Fruit fly (Drosophila melanogaster) whole organism, embryonic: Measurements from ENCODE around the gene Agpat4.
A peak's percentile ranks its signal among the peaks of the same experiment; 100 is the strongest.

ENCODE experiments used
- Asciz ChIP-seq: fragments of 200-800 bp; sonication (Bioruptor generic); optimal IDR thresholded peaks from 2 replicates; lab custom pipeline; 2017; ENCODE audit warnings: missing biosample characterization, mild to moderate bottlenecking, missing genetic modification characterization, missing genetic modification reagents
- Bdp1 ChIP-seq: fragments of 200-800 bp; sonication (Bioruptor generic); optimal IDR thresholded peaks from 3 replicates; lab custom pipeline; 2016; ENCODE audit warnings: missing biosample characterization, missing genetic modification characterization
- C15 ChIP-seq: fragments of 200-800 bp; sonication (Bioruptor generic); IDR thresholded peaks from 3 replicates; pipeline ENCODE4 v1.3.6; 2022; ENCODE audit warnings: missing biosample characterization, missing genetic modification characterization
- CG1024 ChIP-seq: fragments of 200-800 bp; sonication (Bioruptor generic); IDR thresholded peaks from 2 replicates; pipeline ENCODE4 v1.3.6; 2022; ENCODE audit warnings: missing biosample characterization, missing genetic modification characterization
- CG10274 ChIP-seq: fragments of 200-800 bp; sonication (Bioruptor generic); optimal IDR thresholded peaks from 3 replicates; lab custom pipeline; 2017; ENCODE audit warnings: missing biosample characterization, mild to moderate bottlenecking, missing genetic modification characterization
- CG11723 ChIP-seq: fragments of 200-800 bp; sonication (Bioruptor generic); optimal IDR thresholded peaks from 2 replicates; lab custom pipeline; 2017; ENCODE audit warnings: missing biosample characterization, mild to moderate bottlenecking, missing genetic modification characterization
- CG13775 ChIP-seq: fragments of 200-800 bp; sonication (Bioruptor generic); optimal IDR thresholded peaks from 3 replicates; lab custom pipeline; 2017; ENCODE audit warnings: missing biosample characterization, mild to moderate bottlenecking, missing genetic modification characterization
- CG14965 ChIP-seq: fragments of 200-800 bp; sonication (Bioruptor generic); optimal IDR thresholded peaks from 2 replicates; lab custom pipeline; 2016; ENCODE audit warnings: missing biosample characterization, missing genetic modification characterization, borderline replicate concordance
- CG16863 ChIP-seq: fragments of 200-800 bp; sonication (Bioruptor generic); optimal IDR thresholded peaks from 3 replicates; lab custom pipeline; 2016; ENCODE audit warnings: missing biosample characterization, missing genetic modification characterization
- CG17359 ChIP-seq: fragments of 200-800 bp; sonication (Bioruptor generic); optimal IDR thresholded peaks from 3 replicates; lab custom pipeline; 2018; ENCODE audit warnings: missing biosample characterization, mild to moderate bottlenecking, missing genetic modification characterization, moderate library complexity
- CG18476 ChIP-seq: fragments of 200-800 bp; sonication (Bioruptor generic); optimal IDR thresholded peaks from 2 replicates; lab custom pipeline; 2016; ENCODE audit warnings: missing biosample characterization, mild to moderate bottlenecking, missing genetic modification characterization
- CG18619 ChIP-seq: fragments of 200-800 bp; sonication (Bioruptor generic); optimal IDR thresholded peaks from 3 replicates; lab custom pipeline; 2017; ENCODE audit warnings: missing biosample characterization, mild to moderate bottlenecking, missing genetic modification characterization
- CG18764 ChIP-seq: fragments of 200-800 bp; sonication (Bioruptor generic); optimal IDR thresholded peaks from 3 replicates; lab custom pipeline; 2016; ENCODE audit warnings: missing biosample characterization, missing genetic modification characterization
- CG30431 ChIP-seq: fragments of 200-800 bp; sonication (Bioruptor generic); optimal IDR thresholded peaks from 2 replicates; lab custom pipeline; 2017; ENCODE audit warnings: missing biosample characterization, missing genetic modification characterization
- CG31441 ChIP-seq: fragments of 200-800 bp; sonication (Bioruptor generic); IDR thresholded peaks from 2 replicates; pipeline ENCODE4 v1.3.6; 2022; ENCODE audit warnings: missing biosample characterization, missing genetic modification characterization
- CG3407 ChIP-seq: fragments of 200-800 bp; sonication (Bioruptor generic); optimal IDR thresholded peaks from 2 replicates; lab custom pipeline; 2018; ENCODE audit warnings: missing biosample characterization, mild to moderate bottlenecking, missing genetic modification characterization
- CG4360 ChIP-seq: fragments of 200-800 bp; sonication (Bioruptor generic); IDR thresholded peaks from 2 replicates; pipeline ENCODE4 v1.3.6; 2022; ENCODE audit warnings: missing biosample characterization, missing genetic modification characterization
- CG5953 ChIP-seq: fragments of 200-800 bp; sonication (Bioruptor generic); IDR thresholded peaks from 2 replicates; pipeline ENCODE4 v1.3.6; 2022; ENCODE audit warnings: missing biosample characterization, missing genetic modification characterization
- CHES-1-like ChIP-seq: fragments of 200-800 bp; sonication (Bioruptor generic); optimal IDR thresholded peaks from 2 replicates; lab custom pipeline; 2016; ENCODE audit warnings: missing biosample characterization, missing genetic modification characterization
- D19A ChIP-seq: fragments of 200-800 bp; optimal IDR thresholded peaks from 3 replicates; lab custom pipeline; 2019; ENCODE audit warnings: missing biosample characterization, mild to moderate bottlenecking, missing genetic modification characterization, moderate library complexity
- Dad ChIP-seq: fragments of 200-800 bp; sonication (Bioruptor generic); optimal IDR thresholded peaks from 3 replicates; lab custom pipeline; 2016; ENCODE audit warnings: missing biosample characterization, missing genetic modification characterization
- Dref ChIP-seq: fragments of 200-800 bp; sonication (Bioruptor generic); IDR thresholded peaks from 2 replicates; pipeline ENCODE4 v1.3.6; 2022; ENCODE audit warnings: missing biosample characterization, missing genetic modification characterization
- E2f2 ChIP-seq: fragments of 200-800 bp; sonication (Bioruptor generic); IDR thresholded peaks from 2 replicates; pipeline ENCODE4 v1.3.6; 2022; ENCODE audit warnings: missing biosample characterization, missing genetic modification characterization
- Jarid2 ChIP-seq: fragments of 200-800 bp; sonication (Bioruptor generic); optimal IDR thresholded peaks from 3 replicates; lab custom pipeline; 2017; ENCODE audit warnings: mild to moderate bottlenecking, missing biosample characterization, missing genetic modification reagents, missing genetic modification characterization
- Kr ChIP-seq: fragments of 200-800 bp; sonication (Bioruptor generic); optimal IDR thresholded peaks from 2 replicates; lab custom pipeline; 2017; ENCODE audit warnings: missing biosample characterization, mild to moderate bottlenecking, missing genetic modification characterization
- MTF-1 ChIP-seq: fragments of 200-800 bp; sonication (Bioruptor generic); optimal IDR thresholded peaks from 2 replicates; lab custom pipeline; 2018; ENCODE audit warnings: missing biosample characterization, mild to moderate bottlenecking, missing genetic modification characterization, borderline replicate concordance
- Med ChIP-seq: fragments of 200-800 bp; sonication (Bioruptor generic); peaks from one replicate; lab custom pipeline; 2016; ENCODE audit warnings: missing biosample characterization, missing genetic modification characterization, mild to moderate bottlenecking, inconsistent platforms, moderate library complexity
- Sox102F ChIP-seq: fragments of 200-800 bp; sonication (Bioruptor generic); optimal IDR thresholded peaks from 2 replicates; lab custom pipeline; 2018; ENCODE audit warnings: missing biosample characterization, mild to moderate bottlenecking, missing genetic modification characterization, moderate library complexity
- ara ChIP-seq: fragments of 200-800 bp; sonication (Bioruptor generic); IDR thresholded peaks from 2 replicates; pipeline ENCODE4 v1.3.6; 2022; ENCODE audit warnings: missing biosample characterization, missing genetic modification characterization
- btn ChIP-seq: fragments of 200-800 bp; sonication (Bioruptor generic); optimal IDR thresholded peaks from 2 replicates; lab custom pipeline; 2016; ENCODE audit warnings: missing biosample characterization, missing genetic modification characterization
- caup ChIP-seq: fragments of 200-800 bp; sonication (Bioruptor generic); optimal IDR thresholded peaks from 3 replicates; lab custom pipeline; 2017; ENCODE audit warnings: missing biosample characterization, mild to moderate bottlenecking, missing genetic modification characterization, moderate library complexity; ENCODE audit not compliant: severe bottlenecking
- fd102C ChIP-seq: fragments of 200-800 bp; sonication (Bioruptor generic); optimal IDR thresholded peaks from 2 replicates; lab custom pipeline; 2018; ENCODE audit warnings: missing biosample characterization, mild to moderate bottlenecking, missing genetic modification characterization, moderate library complexity
- h ChIP-seq: fragments of >200 bp; optimal IDR thresholded peaks from 2 replicates; lab custom pipeline; 2017
- hb ChIP-seq: fragments of 200-800 bp; sonication (Bioruptor generic); IDR thresholded peaks from 3 replicates; pipeline ENCODE4 v1.3.6; 2022; ENCODE audit warnings: missing biosample characterization, missing genetic modification characterization; ENCODE audit not compliant: partially characterized antibody
- her ChIP-seq: fragments of 200-800 bp; sonication (Bioruptor generic); optimal IDR thresholded peaks from 2 replicates; lab custom pipeline; 2016; ENCODE audit warnings: missing biosample characterization, missing genetic modification characterization
- jing ChIP-seq: fragments of 200-800 bp; sonication (Bioruptor generic); optimal IDR thresholded peaks from 2 replicates; lab custom pipeline; 2018; ENCODE audit warnings: missing biosample characterization, mild to moderate bottlenecking, missing genetic modification characterization
- lola ChIP-seq, 3 experiments: fragments of >200 bp in 2 of 3; fragments of 200-800 bp in 1 of 3; sonication (Bioruptor generic) in 1 of 3; optimal IDR thresholded peaks; 2 replicates each; lab custom pipeline; 2017 to 2019; ENCODE audit warnings: missing biosample characterization in 3 of 3, missing genetic modification characterization in 3 of 3, mild to moderate bottlenecking in 1 of 3, moderate library complexity in 1 of 3
- pfk ChIP-seq: fragments of 200-800 bp; sonication (Bioruptor generic); optimal IDR thresholded peaks from 2 replicates; lab custom pipeline; 2018; ENCODE audit warnings: missing biosample characterization, mild to moderate bottlenecking, missing genetic modification characterization, moderate library complexity
- phol ChIP-seq: fragments of 200-800 bp; sonication (Bioruptor generic); optimal IDR thresholded peaks from 3 replicates; lab custom pipeline; 2018; ENCODE audit warnings: missing biosample characterization, mild to moderate bottlenecking, missing genetic modification characterization, moderate library complexity
- psq ChIP-seq: fragments of 200-800 bp; sonication (Bioruptor generic); optimal IDR thresholded peaks from 2 replicates; lab custom pipeline; 2017; ENCODE audit warnings: missing biosample characterization, missing genetic modification characterization
- ranshi ChIP-seq: fragments of 200-800 bp; sonication (Bioruptor generic); IDR thresholded peaks from 2 replicates; pipeline ENCODE4 v1.3.6; 2022; ENCODE audit warnings: missing biosample characterization, missing genetic modification characterization
- rib ChIP-seq: fragments of 200-800 bp; sonication (Bioruptor generic); IDR thresholded peaks from 2 replicates; pipeline ENCODE4 v1.3.6; 2022; ENCODE audit warnings: missing biosample characterization, missing genetic modification characterization
- sc ChIP-seq, 3 experiments: fragments of >200 bp in 2 of 3; fragments of 200-800 bp in 1 of 3; sonication (Bioruptor generic) in 1 of 3; optimal IDR thresholded peaks; 2 replicates in 2 of 3; 3 replicates in 1 of 3; lab custom pipeline; 2017; ENCODE audit warnings: mild to moderate bottlenecking in 1 of 3, missing biosample characterization in 1 of 3, missing genetic modification characterization in 1 of 3, missing genetic modification reagents in 1 of 3
- scrt ChIP-seq: fragments of 200-800 bp; sonication (Bioruptor generic); optimal IDR thresholded peaks from 2 replicates; lab custom pipeline; 2018; ENCODE audit warnings: missing biosample characterization, mild to moderate bottlenecking, missing genetic modification characterization, moderate library complexity
- shn ChIP-seq: fragments of 200-800 bp; sonication (Bioruptor generic); optimal IDR thresholded peaks from 3 replicates; lab custom pipeline; 2016; ENCODE audit warnings: missing biosample characterization, missing genetic modification characterization
- wek ChIP-seq: fragments of 200-800 bp; sonication (Bioruptor generic); optimal IDR thresholded peaks from 3 replicates; lab custom pipeline; 2018; ENCODE audit warnings: missing biosample characterization, mild to moderate bottlenecking, missing genetic modification characterization, moderate library complexity
- zfh1 ChIP-seq: fragments of 200-800 bp; sonication (Bioruptor generic); IDR thresholded peaks from 3 replicates; pipeline ENCODE4 v1.3.6; 2022; ENCODE audit warnings: missing biosample characterization, missing genetic modification characterization

Gene Agpat4

dm6 chr3L:16408609-16409439, 27.5 kb upstream of the Agpat4 start (continued):
- TF ChIP-seq psq (GFP tag; lab: Kevin White, UChicago) (peak; percentile 19), Asciz (GFP tag; lab: Kevin White, UChicago) (peak; percentile 58), Dref (GFP tag; lab: Robert Waterston, UW) (no peak), CG18619 (GFP tag; lab: Kevin White, UChicago) (peak; percentile 27), lola (GFP tag; optimal IDR thresholded peaks at IDR 0.05; lab: Kevin White, UChicago) (peak in 1 of 3 experiments; percentile 64), Jarid2 (GFP tag; lab: Kevin White, UChicago) (peak; percentile 21), CHES-1-like (GFP tag; lab: Kevin White, UChicago) (peak; percentile 35), CG16863 (peak; percentile 4), wek (peak; percentile 56), ranshi (0 out of 2 replicates have a peak, but pooled peaks have one; percentile 33), CG18476 (peak; percentile 36), sc (optimal IDR thresholded peaks at IDR 0.05; lab: Kevin White, UChicago) (no peak), sc (GFP tag; optimal IDR thresholded peaks at IDR 0.05; lab: Kevin White, UChicago) (peak; percentile 28), CG30431 (GFP tag; lab: Kevin White, UChicago) (peak; percentile 17), ara (GFP tag; lab: Robert Waterston, UW) (peak; percentile 41; the same call in 1 of the 2 replicates), btn (peak; percentile 51), CG13775 (GFP tag; lab: Kevin White, UChicago) (peak; percentile 44), shn (GFP tag; lab: Kevin White, UChicago) (peak; percentile 14), rib (GFP tag; lab: Robert Waterston, UW) (0 out of 2 replicates have a peak, but pooled peaks have one; percentile 10), Bdp1 (GFP tag; lab: Kevin White, UChicago) (peak; percentile 33), caup (peak; percentile 6), MTF-1 (peak; percentile 73), CG18764 (GFP tag; lab: Kevin White, UChicago) (peak; percentile 54), CG4360 (peak; percentile 89), CG17359 (peak; percentile 46), CG3407 (GFP tag; lab: Kevin White, UChicago) (peak; percentile 72), phol (tag; lab: Kevin White, UChicago) (peak; percentile 1), jing (GFP tag; lab: Kevin White, UChicago) (no peak), D19A (tag; lab: Kevin White, UChicago) (peak; percentile 25), C15 (GFP tag; lab: Robert Waterston, UW) (no peak), her (GFP tag; lab: Kevin White, UChicago) (peak; percentile 26), Sox102F (no peak), CG5953 (GFP tag; lab: Robert Waterston, UW) (no peak), h (no peak), Kr (peak; percentile 88), scrt (GFP tag; lab: Kevin White, UChicago) (no peak), CG11723 (GFP tag; lab: Kevin White, UChicago) (peak; percentile 35), Dad (GFP tag; lab: Kevin White, UChicago) (peak; percentile 12), CG14965 (GFP tag; lab: Kevin White, UChicago) (peak; percentile 20), CG10274 (GFP tag; lab: Kevin White, UChicago) (no peak), CG31441 (GFP tag; lab: Robert Waterston, UW) (0 out of 2 replicates have a peak, but pooled peaks have one; percentile 23), CG1024 (peak; percentile 38; the same call in 1 of the 2 replicates), hb (GFP tag; lab: Robert Waterston, UW) (no peak), Med (GFP tag; lab: Kevin White, UChicago) (peak; percentile 86), E2f2 (GFP tag; lab: Robert Waterston, UW) (peak; percentile 63), pfk (peak; percentile 48), fd102C (GFP tag; lab: Kevin White, UChicago) (peak; percentile 95), zfh1 (GFP tag; lab: Robert Waterston, UW) (peak; percentile 75; the same call in 2 of the 3 replicates)
